Fruit fly (Drosophila melanogaster): ENCODE results near the gene CG33286.

DNA sequence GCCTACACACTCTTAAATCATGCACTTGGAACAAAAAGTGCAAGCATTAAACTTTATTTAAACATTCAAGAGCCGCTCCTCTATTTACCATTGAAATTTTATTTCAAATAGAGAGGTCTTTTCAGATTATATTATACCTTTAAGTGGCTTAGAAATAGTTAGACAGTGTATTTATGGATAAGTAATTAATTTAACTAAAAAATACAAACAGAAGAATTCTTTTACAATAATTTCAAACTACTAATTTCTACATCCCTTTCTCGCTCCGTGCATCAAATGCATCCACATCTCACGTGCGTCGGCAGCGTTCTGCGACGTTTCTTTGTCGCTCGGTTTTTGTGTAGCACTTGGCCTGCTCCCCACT, 24.4 kb downstream of the CG33286 start:
- TF ChIP-seq CTCF (optimal IDR thresholded peaks at IDR 0.05) (no peak), CG8478 (optimal IDR thresholded peaks at IDR 0.05) (no peak)
